Worm (Caenorhabditis elegans): Measurements from ENCODE around the gene kin-19.

Gene kin-19

DNA sequence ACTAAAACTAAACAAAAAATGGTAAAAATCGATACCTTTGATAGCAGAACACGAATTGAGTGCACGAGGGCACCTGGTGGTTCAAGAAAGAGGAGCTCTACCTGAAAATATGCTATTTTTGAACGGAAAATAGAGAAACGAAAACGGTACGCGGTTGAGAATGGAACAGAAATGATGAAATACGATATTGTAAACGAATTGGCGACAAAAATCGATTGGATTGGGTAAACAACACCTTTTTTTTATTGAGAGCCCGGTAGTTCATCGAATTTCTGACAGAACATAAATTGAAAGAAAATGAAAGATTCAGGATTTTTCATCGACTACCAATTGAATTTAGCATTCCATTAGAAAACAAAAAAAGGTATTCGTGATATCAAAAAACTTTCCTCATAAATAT, at the start of gene kin-19:
TSS of gene kin-19 (minus strand) at position 101 of the 400 bp plus-strand sequence.
- TF ChIP-seq pha-4 (tag; optimal IDR thresholded peaks at IDR 0.05) = peak; percentile 36
- no peak for TF ChIP-seq unc-62 (GFP tag; optimal IDR thresholded peaks at IDR 0.05)

DNA sequence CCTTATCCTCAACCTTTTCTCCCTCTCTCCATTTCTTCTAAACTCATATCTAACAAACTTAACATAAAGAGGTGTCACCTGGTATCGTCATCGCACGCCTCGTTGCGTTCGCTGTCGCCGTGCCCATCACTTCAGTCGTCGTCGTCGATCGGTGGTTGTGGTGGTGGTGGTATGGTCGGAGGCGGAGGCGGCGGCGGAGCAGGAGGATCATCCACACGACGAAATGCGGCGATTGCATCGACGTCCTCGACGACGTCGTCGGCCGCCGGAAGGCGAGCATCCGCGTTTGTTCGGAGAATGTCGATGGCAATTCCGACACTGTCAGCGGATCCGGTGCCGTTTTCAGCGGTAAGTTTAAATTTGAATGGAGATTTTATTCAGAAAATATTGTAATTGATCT, 47.6 kb upstream of the kin-19 start:
- no peak for TF ChIP-seq nhr-237 (tag; optimal IDR thresholded peaks at IDR 0.05)
- TF ChIP-seq ZK546.5 (tag; optimal IDR thresholded peaks at IDR 0.05) = no peak
- no peak for TF ChIP-seq nhr-11 (tag; optimal IDR thresholded peaks at IDR 0.05)
- no peak for TF ChIP-seq nhr-43 (tag; optimal IDR thresholded peaks at IDR 0.05; ENCODE audit: poor library complexity, severe bottlenecking)
- TF ChIP-seq eor-1 (tag; optimal IDR thresholded peaks at IDR 0.05) = no peak
- no peak for TF ChIP-seq fkh-10 (GFP tag; optimal IDR thresholded peaks at IDR 0.05)
- no peak for TF ChIP-seq nhr-23 (tag; optimal IDR thresholded peaks at IDR 0.05)
- TF ChIP-seq lin-15B (tag; optimal IDR thresholded peaks at IDR 0.05) = no peak
- no peak for TF ChIP-seq ama-1 (optimal IDR thresholded peaks at IDR 0.05)
- TF ChIP-seq R02D3.7 (tag; optimal IDR thresholded peaks at IDR 0.05) = no peak
- TF ChIP-seq egl-27 (tag; optimal IDR thresholded peaks at IDR 0.05) = no peak
- TF ChIP-seq zag-1 (tag; optimal IDR thresholded peaks at IDR 0.05) = no peak
- no peak for TF ChIP-seq mml-1 (tag; optimal IDR thresholded peaks at IDR 0.05)
- no peak for TF ChIP-seq elt-1 (tag; optimal IDR thresholded peaks at IDR 0.05)
- TF ChIP-seq hmg-11 (tag; optimal IDR thresholded peaks at IDR 0.05) = no peak
- no peak for TF ChIP-seq unc-62 (GFP tag; optimal IDR thresholded peaks at IDR 0.05)

DNA sequence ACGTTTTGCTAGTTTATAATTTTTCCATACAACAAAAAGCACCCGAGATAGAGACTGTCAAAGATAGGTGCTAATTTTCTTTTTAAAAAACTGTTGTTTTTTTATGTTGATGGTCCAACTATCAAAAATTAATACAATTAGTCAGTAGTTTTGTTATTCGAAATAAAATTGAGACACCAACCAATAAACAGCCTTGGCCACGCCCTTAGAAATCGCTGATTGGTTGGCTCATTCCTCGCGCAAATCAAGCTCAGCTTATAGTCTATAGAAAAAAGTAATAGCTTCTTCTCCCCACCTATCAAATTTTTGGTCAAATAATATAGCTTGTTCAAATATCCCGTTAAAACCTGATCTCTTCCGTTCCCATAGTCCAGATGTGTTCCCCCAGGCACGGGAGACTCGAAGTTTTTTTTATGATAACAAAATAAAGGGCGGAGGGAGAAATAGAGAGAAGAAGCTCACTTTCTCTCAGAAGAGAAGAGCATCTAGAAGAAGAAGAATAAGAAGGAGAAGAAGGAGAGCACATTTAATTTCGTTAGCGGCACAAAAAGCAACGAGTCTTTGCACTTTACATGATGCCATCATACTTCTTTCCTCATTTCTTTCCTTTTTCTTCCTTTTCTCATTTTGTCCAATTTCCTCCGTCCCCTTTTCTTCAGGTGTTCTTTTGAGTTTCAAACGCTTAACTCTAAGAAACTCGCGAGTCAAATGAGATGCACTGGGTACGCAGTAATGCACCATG, 45.5 kb upstream of the kin-19 start:
- TF ChIP-seq fkh-10 (GFP tag; optimal IDR thresholded peaks at IDR 0.05) = peak; percentile 50
- TF ChIP-seq nfya-1 (tag; optimal IDR thresholded peaks at IDR 0.05; ENCODE audit: insufficient read depth) = peak; percentile 95
- TF ChIP-seq ceh-16 (tag; optimal IDR thresholded peaks at IDR 0.05) = no peak

DNA sequence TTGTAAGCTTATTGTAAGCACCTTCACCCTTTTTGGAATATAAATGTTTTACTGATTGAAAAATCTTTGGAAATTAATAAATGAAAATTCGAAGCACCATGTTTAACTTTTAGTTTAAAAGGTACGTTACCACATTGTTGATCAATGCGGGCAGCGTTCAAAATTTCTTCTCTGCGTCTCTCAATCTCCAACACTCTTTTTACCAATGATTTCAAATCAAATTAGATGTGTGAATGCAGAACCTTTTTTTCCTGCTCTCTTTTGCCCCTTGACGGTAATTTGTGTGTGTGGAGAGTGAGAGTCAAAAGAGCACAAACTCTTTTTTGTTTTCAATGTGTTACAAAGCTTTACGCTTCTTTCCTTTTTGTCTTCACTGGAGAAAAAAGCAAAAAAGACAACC, 37.5 kb upstream of the kin-19 start:
- TF ChIP-seq fkh-10 (GFP tag; optimal IDR thresholded peaks at IDR 0.05) (peak; percentile 14), snpc-4 (tag; optimal IDR thresholded peaks at IDR 0.05) (no peak)

DNA sequence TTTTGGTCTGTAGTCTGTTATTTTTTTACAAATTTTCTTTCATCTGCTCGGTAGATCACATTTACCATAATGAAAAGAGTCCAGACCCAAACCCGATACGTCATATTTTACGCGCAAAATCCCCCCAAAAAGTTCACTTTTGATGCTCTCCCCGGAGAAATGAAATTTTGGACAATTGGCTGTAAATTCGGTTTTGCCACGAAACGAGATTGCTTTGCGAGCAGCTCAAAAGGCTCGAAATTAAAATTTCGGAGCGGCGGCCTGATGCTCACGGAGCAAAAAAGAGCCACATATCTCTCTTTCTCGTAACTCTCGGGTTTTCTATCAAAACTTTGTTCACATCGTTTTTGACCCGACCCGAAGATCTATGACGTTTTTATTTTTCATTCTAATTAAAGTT, 36.8 kb upstream of the kin-19 start:
- TF ChIP-seq snpc-4 (tag; optimal IDR thresholded peaks at IDR 0.05) (no peak), fkh-10 (GFP tag; optimal IDR thresholded peaks at IDR 0.05) (peak; percentile 3)

DNA sequence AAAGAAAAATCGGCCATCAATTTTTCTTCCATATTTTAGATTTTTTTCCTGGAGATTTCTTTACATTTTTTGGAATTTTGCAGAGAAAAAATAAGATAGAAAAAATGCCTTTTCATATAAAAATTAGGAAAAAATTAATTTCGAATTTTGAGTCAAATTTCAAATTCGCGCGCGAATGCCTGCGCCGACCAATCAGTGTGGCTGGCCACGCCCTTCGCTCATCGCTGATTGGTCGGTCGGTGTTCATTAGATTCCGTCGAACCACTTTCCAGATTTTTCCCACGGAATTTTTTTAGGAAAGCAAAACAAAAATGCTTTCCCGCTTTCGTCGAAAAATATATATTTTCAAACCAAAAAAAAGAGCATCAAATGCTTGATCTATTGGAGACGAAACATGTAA, 34.0 kb upstream of the kin-19 start:
- TF ChIP-seq nfya-1 (tag; optimal IDR thresholded peaks at IDR 0.05; ENCODE audit: insufficient read depth) = peak; percentile 74
- TF ChIP-seq nhr-76 (tag; optimal IDR thresholded peaks at IDR 0.05) = no peak

DNA sequence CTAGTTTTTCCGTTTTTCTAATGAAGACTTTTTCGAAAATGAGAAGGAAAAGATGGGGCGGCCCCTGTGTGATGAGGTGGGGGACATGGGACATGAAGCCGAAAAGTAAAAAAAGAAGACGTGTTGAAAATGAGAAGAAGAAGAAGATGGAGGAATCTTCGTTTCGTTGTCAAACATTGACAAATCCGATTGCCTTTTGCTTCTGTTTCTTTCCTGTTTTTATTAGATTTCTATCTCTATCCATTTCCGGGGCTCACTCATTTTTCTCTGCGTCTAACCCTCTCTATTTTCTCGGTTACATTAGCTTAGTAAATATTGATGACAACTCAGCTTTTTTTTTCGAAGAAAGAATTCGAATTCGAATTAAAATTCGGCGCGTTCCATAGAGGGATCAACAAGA, 33.3 kb upstream of the kin-19 start:
- no peak for TF ChIP-seq nhr-23 (tag; optimal IDR thresholded peaks at IDR 0.05)
- no peak for TF ChIP-seq ceh-9 (tag; optimal IDR thresholded peaks at IDR 0.05)
- no peak for TF ChIP-seq nhr-28 (tag; optimal IDR thresholded peaks at IDR 0.05)
- no peak for TF ChIP-seq elt-2 (tag; optimal IDR thresholded peaks at IDR 0.05)
- TF ChIP-seq nhr-237 (tag; optimal IDR thresholded peaks at IDR 0.05) = no peak

DNA sequence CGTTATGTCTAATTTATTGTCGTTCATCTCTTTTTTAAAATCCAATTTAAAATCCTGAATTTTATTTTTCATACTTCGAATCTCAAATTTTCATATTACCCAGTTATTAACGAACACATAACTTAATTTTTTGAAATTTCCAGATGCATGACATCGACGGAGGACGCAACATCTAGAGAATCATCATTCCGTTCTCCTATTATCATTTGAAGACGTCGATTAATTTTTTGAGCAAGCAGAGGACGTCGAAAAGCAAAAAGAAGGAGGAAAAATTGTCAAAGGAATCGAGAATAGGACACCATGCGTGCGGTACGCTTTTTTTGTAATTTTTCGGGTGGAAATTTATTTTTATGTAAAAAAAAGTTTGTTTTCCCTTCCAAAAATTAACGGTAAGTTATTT, 28.6 kb upstream of the kin-19 start, which contains the start of gene unc-103:
TSS of gene unc-103 (plus strand) at position 301 of the 400 bp plus-strand sequence.
- no peak for TF ChIP-seq elt-2 (tag; optimal IDR thresholded peaks at IDR 0.05)
- no peak for TF ChIP-seq unc-39 (tag; optimal IDR thresholded peaks at IDR 0.05)

DNA sequence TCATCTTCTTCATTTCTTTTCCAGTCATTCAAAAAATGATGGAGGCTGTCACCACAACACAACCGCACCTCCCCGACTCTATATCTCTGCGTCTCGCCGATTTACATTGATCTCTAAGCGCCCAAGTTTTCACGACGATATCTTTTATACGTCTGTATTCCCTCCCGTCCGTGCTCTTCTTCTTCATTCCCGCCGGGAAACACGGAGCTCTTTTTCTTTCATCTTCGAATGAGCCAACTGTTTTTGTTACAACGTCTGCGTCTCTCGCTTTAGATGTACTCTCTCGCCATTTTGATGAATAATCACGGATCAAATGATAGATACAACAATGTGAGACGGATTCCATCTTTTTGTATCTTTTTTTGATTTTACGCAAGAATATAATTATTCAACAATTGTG, 27.2 kb upstream of the kin-19 start:
- no peak for TF ChIP-seq nhr-23 (tag; optimal IDR thresholded peaks at IDR 0.05)
- TF ChIP-seq nfya-1 (tag; optimal IDR thresholded peaks at IDR 0.05; ENCODE audit: insufficient read depth) = peak; percentile 9
- no peak for TF ChIP-seq ceh-28 (tag; optimal IDR thresholded peaks at IDR 0.05)

All from whole organism, L3 larva.